Worm (Caenorhabditis elegans) whole organism, L2 larva: ENCODE results near the gene fbxa-76.

Source experiments
- C34F6.9 ChIP-seq: fragments of 150-350 bp; optimal IDR thresholded peaks from 2 replicates; lab custom pipeline; 2014; ENCODE audit warnings: missing biosample characterization, missing genetic modification characterization
- Y55F3AM.14 ChIP-seq: fragments of 200-800 bp; sonication (Bioruptor generic); optimal IDR thresholded peaks from 2 replicates; lab custom pipeline; 2018; ENCODE audit warnings: mild to moderate bottlenecking, missing genetic modification characterization, missing compliant biosample characterization
- ZK546.5 ChIP-seq: sonication (generic microtip); optimal IDR thresholded peaks from 2 replicates; lab custom pipeline; 2017; ENCODE audit warnings: missing biosample characterization, missing genetic modification characterization
- alr-1 ChIP-seq: fragments of 150-350 bp; optimal IDR thresholded peaks from 2 replicates; lab custom pipeline; 2014; ENCODE audit warnings: missing biosample characterization, missing genetic modification characterization
- aly-2 ChIP-seq: fragments of 150-350 bp; optimal IDR thresholded peaks from 2 replicates; lab custom pipeline; 2014; ENCODE audit warnings: missing biosample characterization, missing genetic modification characterization
- ama-1 ChIP-seq: fragments of 150-350 bp; optimal IDR thresholded peaks from 2 replicates; lab custom pipeline; 2018; ENCODE audit warnings: inconsistent platforms
- blmp-1 ChIP-seq: sonication (generic microtip); optimal IDR thresholded peaks from 2 replicates; lab custom pipeline; 2017; ENCODE audit warnings: missing genetic modification characterization, mild to moderate bottlenecking, missing compliant biosample characterization, antibody characterized with exemption, moderate library complexity; ENCODE audit not compliant: insufficient read depth
- ceh-16 ChIP-seq: fragments of 150-350 bp; optimal IDR thresholded peaks from 2 replicates; lab custom pipeline; 2014; ENCODE audit warnings: missing biosample characterization, missing genetic modification characterization
- ceh-82 ChIP-seq: fragments of 150-350 bp; optimal IDR thresholded peaks from 2 replicates; lab custom pipeline; 2014; ENCODE audit warnings: missing biosample characterization, missing genetic modification characterization
- crh-2 ChIP-seq: sonication (generic microtip); optimal IDR thresholded peaks from 2 replicates; lab custom pipeline; 2017; ENCODE audit warnings: missing biosample characterization, missing genetic modification characterization
- dmd-4 ChIP-seq: sonication (generic microtip); optimal IDR thresholded peaks from 2 replicates; lab custom pipeline; 2017; ENCODE audit warnings: missing biosample characterization, missing genetic modification characterization
- egl-27 ChIP-seq: sonication (generic microtip); optimal IDR thresholded peaks from 3 replicates; lab custom pipeline; 2017; ENCODE audit warnings: missing biosample characterization, missing genetic modification reagents, missing genetic modification characterization
- elt-1 ChIP-seq: fragments of 150-350 bp; optimal IDR thresholded peaks from 2 replicates; lab custom pipeline; 2014; ENCODE audit warnings: missing biosample characterization, missing genetic modification characterization
- elt-3 ChIP-seq: sonication (generic microtip); optimal IDR thresholded peaks from 2 replicates; lab custom pipeline; 2017; ENCODE audit warnings: missing biosample characterization, missing genetic modification characterization
- fos-1 ChIP-seq: fragments of 150-350 bp; optimal IDR thresholded peaks from 2 replicates; lab custom pipeline; 2014; ENCODE audit warnings: missing biosample characterization, missing genetic modification characterization
- gmeb-1 ChIP-seq: fragments of 150-350 bp; optimal IDR thresholded peaks from 2 replicates; lab custom pipeline; 2014; ENCODE audit warnings: missing biosample characterization, missing genetic modification characterization
- lin-11 ChIP-seq: fragments of 150-350 bp; sonication (generic microtip); optimal IDR thresholded peaks from 2 replicates; lab custom pipeline; 2014; ENCODE audit warnings: missing biosample characterization, missing genetic modification characterization, inconsistent platforms, mixed read lengths
- lin-13 ChIP-seq: fragments of 150-350 bp; optimal IDR thresholded peaks from 2 replicates; lab custom pipeline; 2014; ENCODE audit warnings: missing biosample characterization, missing genetic modification reagents, missing genetic modification characterization
- lin-39 ChIP-seq: fragments of 150-350 bp; optimal IDR thresholded peaks from 2 replicates; lab custom pipeline; 2014; ENCODE audit warnings: missing biosample characterization, missing genetic modification reagents, missing genetic modification characterization
- lsy-2 ChIP-seq, 2 experiments: fragments of 150-350 bp in 1 of 2; sonication (generic microtip) in 1 of 2; optimal IDR thresholded peaks; 2 replicates each; lab custom pipeline; 2014 to 2017; ENCODE audit warnings: missing biosample characterization in 2 of 2, missing genetic modification characterization in 2 of 2
- mab-5 ChIP-seq: fragments of 150-350 bp; optimal IDR thresholded peaks from 2 replicates; lab custom pipeline; 2014; ENCODE audit warnings: missing biosample characterization, missing genetic modification characterization
- mbf-1 ChIP-seq: sonication (generic microtip); optimal IDR thresholded peaks from 2 replicates; lab custom pipeline; 2017; ENCODE audit warnings: missing biosample characterization, missing genetic modification characterization
- mdl-1 ChIP-seq, 2 experiments: fragments of 150-350 bp in 1 of 2; sonication (generic microtip) in 1 of 2; optimal IDR thresholded peaks; 2 replicates each; lab custom pipeline; 2017; ENCODE audit warnings: missing biosample characterization in 2 of 2, missing genetic modification characterization in 2 of 2
- nhr-10 ChIP-seq: sonication (generic microtip); optimal IDR thresholded peaks from 2 replicates; lab custom pipeline; 2017; ENCODE audit warnings: missing biosample characterization, missing genetic modification characterization
- nhr-11 ChIP-seq: fragments of 150-350 bp; optimal IDR thresholded peaks from 2 replicates; lab custom pipeline; 2014; ENCODE audit warnings: missing biosample characterization, missing genetic modification characterization
- nhr-12 ChIP-seq: fragments of 150-350 bp; optimal IDR thresholded peaks from 2 replicates; lab custom pipeline; 2014; ENCODE audit warnings: missing biosample characterization, missing genetic modification characterization
- nhr-129 ChIP-seq: fragments of 150-350 bp; optimal IDR thresholded peaks from 2 replicates; lab custom pipeline; 2014; ENCODE audit warnings: missing biosample characterization, missing genetic modification characterization
- nhr-21 ChIP-seq: fragments of 150-350 bp; optimal IDR thresholded peaks from 2 replicates; lab custom pipeline; 2014; ENCODE audit warnings: missing biosample characterization, missing genetic modification characterization
- nhr-23 ChIP-seq: fragments of 150-350 bp; optimal IDR thresholded peaks from 2 replicates; lab custom pipeline; 2014; ENCODE audit warnings: missing biosample characterization, missing genetic modification reagents, missing genetic modification characterization
- nhr-237 ChIP-seq: fragments of 150-350 bp; optimal IDR thresholded peaks from 2 replicates; lab custom pipeline; 2014; ENCODE audit warnings: missing biosample characterization, missing genetic modification characterization
- nhr-25 ChIP-seq: fragments of 150-350 bp; sonication (generic microtip); optimal IDR thresholded peaks from 3 replicates; lab custom pipeline; 2014; ENCODE audit warnings: missing biosample characterization, missing genetic modification characterization
- nhr-6 ChIP-seq: fragments of 150-350 bp; optimal IDR thresholded peaks from 2 replicates; lab custom pipeline; 2014; ENCODE audit warnings: missing biosample characterization, missing genetic modification characterization
- peb-1 ChIP-seq: fragments of 150-350 bp; optimal IDR thresholded peaks from 2 replicates; lab custom pipeline; 2014; ENCODE audit warnings: missing biosample characterization, missing genetic modification characterization
- sem-4 ChIP-seq: fragments of 150-350 bp; optimal IDR thresholded peaks from 2 replicates; lab custom pipeline; 2014; ENCODE audit warnings: missing biosample characterization, missing genetic modification reagents, missing genetic modification characterization
- skn-1 ChIP-seq: sonication (generic microtip); optimal IDR thresholded peaks from 2 replicates; lab custom pipeline; 2017; ENCODE audit warnings: missing biosample characterization, missing genetic modification characterization
- sma-3 ChIP-seq: sonication (generic microtip); optimal IDR thresholded peaks from 2 replicates; lab custom pipeline; 2016; ENCODE audit warnings: missing genetic modification reagents, missing genetic modification characterization, missing compliant biosample characterization
- sma-9 ChIP-seq, 2 experiments: fragments of 150-350 bp in 1 of 2; sonication (generic microtip) in 1 of 2; optimal IDR thresholded peaks; 2 replicates each; lab custom pipeline; 2014 to 2016; ENCODE audit warnings: missing genetic modification characterization in 2 of 2, mild to moderate bottlenecking in 1 of 2, missing biosample characterization in 1 of 2, missing compliant biosample characterization in 1 of 2, missing genetic modification reagents in 1 of 2, moderate library complexity in 1 of 2
- snpc-4 ChIP-seq: fragments of 150-350 bp; optimal IDR thresholded peaks from 2 replicates; lab custom pipeline; 2014; ENCODE audit warnings: missing biosample characterization, missing genetic modification characterization
- unc-39 ChIP-seq: fragments of 150-350 bp; optimal IDR thresholded peaks from 2 replicates; lab custom pipeline; 2014; ENCODE audit warnings: missing biosample characterization, missing genetic modification characterization
- unc-55 ChIP-seq: fragments of 150-350 bp; sonication (generic microtip); optimal IDR thresholded peaks from 3 replicates; lab custom pipeline; 2014; ENCODE audit warnings: missing biosample characterization, missing genetic modification reagents, missing genetic modification characterization
- unc-62 ChIP-seq: fragments of 150-350 bp; optimal IDR thresholded peaks from 2 replicates; lab custom pipeline; 2014; ENCODE audit warnings: missing biosample characterization, missing genetic modification reagents, missing genetic modification characterization
- zag-1 ChIP-seq: fragments of 150-350 bp; optimal IDR thresholded peaks from 2 replicates; lab custom pipeline; 2014; ENCODE audit warnings: missing biosample characterization, missing genetic modification characterization
- ztf-1 ChIP-seq: fragments of 200-800 bp; sonication (Bioruptor generic); conservative IDR thresholded peaks from 2 replicates; pipeline ENCODE4 v1.3.6; 2022; ENCODE audit warnings: missing genetic modification characterization, missing compliant biosample characterization
- ztf-11 ChIP-seq: sonication (generic microtip); optimal IDR thresholded peaks from 2 replicates; lab custom pipeline; 2017; ENCODE audit warnings: missing biosample characterization, missing genetic modification characterization

The fbxa-76 gene

DNA sequence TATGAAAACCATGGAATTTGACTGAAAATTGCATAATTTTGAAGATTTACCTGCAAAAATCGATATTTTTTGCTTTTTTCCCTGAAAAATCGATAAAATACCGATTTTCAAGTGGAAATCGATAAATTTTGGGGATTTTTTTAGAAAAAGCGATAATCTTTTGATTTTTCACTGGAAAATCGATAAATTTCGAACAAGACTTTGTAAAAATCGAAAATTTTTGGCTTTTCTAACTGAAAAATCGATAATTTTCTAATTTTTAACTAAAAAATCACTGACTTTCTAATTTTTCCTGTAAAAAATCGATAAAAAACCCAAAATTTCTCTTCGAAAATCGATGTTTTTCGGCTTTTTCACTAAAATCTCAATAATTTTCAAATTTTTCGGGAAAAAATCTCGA is 42.6 kb downstream of the fbxa-76 start:
- no peak for TF ChIP-seq lin-13 (GFP tag; lab: Kevin White, UChicago)
- TF ChIP-seq ZK546.5 (tag; lab: Kevin White, UChicago) = no peak
- no peak for TF ChIP-seq dmd-4 (tag; lab: Kevin White, UChicago)
- TF ChIP-seq Y55F3AM.14 (GFP tag; lab: Kevin White, UChicago) = no peak
- TF ChIP-seq gmeb-1 (tag; lab: Kevin White, UChicago) = no peak
- TF ChIP-seq unc-55 (GFP tag; lab: Kevin White, UChicago) = no peak
- TF ChIP-seq nhr-12 = no peak
- TF ChIP-seq nhr-11 (tag; lab: Kevin White, UChicago) = no peak
- TF ChIP-seq elt-3 (tag; lab: Kevin White, UChicago) = no peak
- TF ChIP-seq nhr-129 (tag; lab: Kevin White, UChicago) = no peak
- TF ChIP-seq lsy-2 (tag; optimal IDR thresholded peaks at IDR 0.05; lab: Kevin White, UChicago) = no peak
- no peak for TF ChIP-seq fos-1 (tag; lab: Kevin White, UChicago)
- TF ChIP-seq mdl-1 (tag; optimal IDR thresholded peaks at IDR 0.05; lab: Kevin White, UChicago) = no peak
- no peak for TF ChIP-seq snpc-4
- no peak for TF ChIP-seq ceh-82 (tag; lab: Kevin White, UChicago)
- no peak for TF ChIP-seq aly-2 (tag; lab: Kevin White, UChicago)
- TF ChIP-seq unc-39 (tag; lab: Kevin White, UChicago) = no peak
- TF ChIP-seq sma-9 (GFP tag; optimal IDR thresholded peaks at IDR 0.05; lab: Kevin White, UChicago) = no peak
- no peak for TF ChIP-seq sma-9 (tag; optimal IDR thresholded peaks at IDR 0.05; lab: Kevin White, UChicago)
- no peak for TF ChIP-seq ztf-1 (GFP tag; lab: Robert Waterston, UW)

DNA sequence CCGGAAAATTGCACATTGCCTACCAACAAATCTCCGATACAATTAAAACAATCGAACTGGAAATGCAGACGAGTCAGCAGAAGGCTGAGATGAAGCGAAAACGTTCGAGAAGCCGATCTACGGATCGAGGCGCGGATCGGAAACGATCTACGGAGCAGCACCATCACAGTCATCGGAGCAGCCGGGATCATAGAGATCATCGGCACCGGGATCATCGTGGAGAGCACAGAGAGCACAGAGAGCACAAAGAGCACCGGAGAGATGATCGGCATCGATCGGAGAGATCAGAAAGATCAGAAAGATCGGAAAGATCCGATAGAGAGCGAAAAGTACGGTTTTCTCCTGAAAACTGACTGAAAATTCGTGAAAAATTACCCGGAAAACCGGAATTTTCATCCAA is 43.5 kb downstream of the fbxa-76 start:
- no peak for TF ChIP-seq mbf-1 (tag; lab: Kevin White, UChicago)
- TF ChIP-seq sem-4 = no peak
- no peak for TF ChIP-seq ztf-1 (GFP tag; lab: Robert Waterston, UW)
- TF ChIP-seq nhr-129 (tag; lab: Kevin White, UChicago) = no peak
- TF ChIP-seq ama-1 (lab: Kevin White, UChicago) = no peak
- TF ChIP-seq lsy-2 (tag; optimal IDR thresholded peaks at IDR 0.05; lab: Kevin White, UChicago) = no peak
- no peak for TF ChIP-seq lin-13 (GFP tag; lab: Kevin White, UChicago)
- no peak for TF ChIP-seq elt-3 (tag; lab: Kevin White, UChicago)
- TF ChIP-seq egl-27 (tag; lab: Kevin White, UChicago) = no peak
- TF ChIP-seq ztf-11 (tag; lab: Kevin White, UChicago) = no peak
- TF ChIP-seq nhr-6 (tag; lab: Kevin White, UChicago) = no peak
- TF ChIP-seq nhr-21 = no peak
- no peak for TF ChIP-seq unc-55 (GFP tag; lab: Kevin White, UChicago)
- TF ChIP-seq C34F6.9 (tag; lab: Kevin White, UChicago) = no peak
- TF ChIP-seq fos-1 (tag; lab: Kevin White, UChicago) = no peak

DNA sequence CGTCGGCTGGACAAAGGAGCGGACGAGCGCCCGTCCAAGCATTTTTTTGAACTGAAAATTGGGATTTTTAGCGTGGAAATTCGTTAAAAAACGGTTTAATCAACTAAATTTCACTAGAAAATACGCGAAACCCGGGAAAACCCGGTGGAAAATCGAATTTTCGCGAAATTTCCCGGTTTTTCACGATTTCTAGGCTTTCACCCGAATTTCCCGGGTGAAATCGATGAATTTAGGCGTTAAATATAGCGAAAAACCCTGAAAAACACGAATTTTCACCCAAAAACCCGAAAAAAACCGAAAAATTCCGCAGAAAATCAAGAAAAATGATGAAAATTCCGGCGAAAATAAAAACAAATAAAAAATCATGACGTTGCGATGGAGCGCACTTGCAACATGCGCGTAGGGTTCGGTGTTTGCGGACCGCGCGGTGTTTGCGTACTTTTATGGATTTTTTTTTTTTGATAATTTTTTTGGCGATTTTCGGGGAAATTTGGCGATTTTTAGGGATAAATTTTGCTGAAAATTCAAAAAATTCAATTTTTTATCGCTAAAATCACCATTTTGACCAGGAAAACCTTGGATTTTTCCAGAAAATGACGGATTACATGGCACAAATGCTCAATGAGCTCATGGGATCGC is 46.9 kb downstream of the fbxa-76 start, which contains the start of the genes mrpl-45 and Y119D3B.12:
TSS of gene mrpl-45 (minus strand) at position 51 of the 639 bp plus-strand sequence.
TSS of gene Y119D3B.12 (plus strand) at position 589 of the 639 bp plus-strand sequence.
- TF ChIP-seq zag-1 (tag; lab: Kevin White, UChicago) = peak; percentile 2
- TF ChIP-seq unc-39 (tag; lab: Kevin White, UChicago) = no peak
- TF ChIP-seq peb-1 = no peak
- TF ChIP-seq C34F6.9 (tag; lab: Kevin White, UChicago) = peak; percentile 83
- TF ChIP-seq ceh-82 (tag; lab: Kevin White, UChicago) = no peak
- no peak for TF ChIP-seq egl-27 (tag; lab: Kevin White, UChicago)
- TF ChIP-seq ztf-11 (tag; lab: Kevin White, UChicago) = no peak
- TF ChIP-seq elt-1 (tag; lab: Kevin White, UChicago) = no peak
- TF ChIP-seq lin-11 = peak; percentile 78
- TF ChIP-seq unc-55 (GFP tag; lab: Kevin White, UChicago) = peak; percentile 95
- no peak for TF ChIP-seq nhr-6 (tag; lab: Kevin White, UChicago)
- no peak for TF ChIP-seq mdl-1 (tag; optimal IDR thresholded peaks at IDR 0.05; lab: Kevin White, UChicago)
- TF ChIP-seq nhr-11 (tag; lab: Kevin White, UChicago) = no peak
- peak; percentile 84 to 91 for TF ChIP-seq lsy-2 (tag; optimal IDR thresholded peaks at IDR 0.05; lab: Kevin White, UChicago)
- peak; percentile 71 for TF ChIP-seq nhr-25 (tag; lab: Kevin White, UChicago)
- TF ChIP-seq lin-39 (tag; lab: Kevin White, UChicago) = no peak
- TF ChIP-seq sma-9 (GFP tag; optimal IDR thresholded peaks at IDR 0.05; lab: Kevin White, UChicago) = no peak
- TF ChIP-seq sma-9 (tag; optimal IDR thresholded peaks at IDR 0.05; lab: Kevin White, UChicago) = no peak
- TF ChIP-seq crh-2 (tag; lab: Kevin White, UChicago) = peak; percentile 73
- TF ChIP-seq aly-2 (tag; lab: Kevin White, UChicago) = no peak
- TF ChIP-seq ceh-16 (tag; lab: Kevin White, UChicago) = no peak
- no peak for TF ChIP-seq ama-1 (lab: Kevin White, UChicago)
- peak; percentile 26 for TF ChIP-seq sem-4
- no peak for TF ChIP-seq ztf-1 (GFP tag; lab: Robert Waterston, UW)
- no peak for TF ChIP-seq skn-1 (tag; lab: Kevin White, UChicago)
- no peak for TF ChIP-seq nhr-12
- TF ChIP-seq nhr-23 (tag; lab: Kevin White, UChicago) = no peak
- TF ChIP-seq gmeb-1 (tag; lab: Kevin White, UChicago) = peak; percentile 87
- no peak for TF ChIP-seq mbf-1 (tag; lab: Kevin White, UChicago)
- no peak for TF ChIP-seq unc-62
- TF ChIP-seq elt-3 (tag; lab: Kevin White, UChicago) = no peak
- peak; percentile 68 for TF ChIP-seq mab-5 (tag; lab: Kevin White, UChicago)
- TF ChIP-seq nhr-10 (tag; lab: Kevin White, UChicago) = no peak
- TF ChIP-seq fos-1 (tag; lab: Kevin White, UChicago) = peak; percentile 31
- TF ChIP-seq sma-3 (GFP tag; lab: Kevin White, UChicago) = peak; percentile 70
- TF ChIP-seq nhr-21 = peak; percentile 15
- no peak for TF ChIP-seq blmp-1 (tag; lab: Kevin White, UChicago)
- TF ChIP-seq alr-1 (tag; lab: Kevin White, UChicago) = no peak
- TF ChIP-seq nhr-237 (tag; lab: Kevin White, UChicago) = no peak
